Fruit fly (Drosophila melanogaster): ENCODE results near the gene Cpr78Ca.

Cpr78Ca gene

dm6 chr3L:21276296-21277257, 16.0 kb downstream of the Cpr78Ca start:
- TF ChIP-seq Sox14 (GFP tag; optimal IDR thresholded peaks at IDR 0.05) (peak; percentile 28), dac (GFP tag; optimal IDR thresholded peaks at IDR 0.05) (no peak), ss (GFP tag; optimal IDR thresholded peaks at IDR 0.05) (peak in 1 of 2 experiments; percentile 50), net (GFP tag; optimal IDR thresholded peaks at IDR 0.05) (no peak), Ets96B (tag; optimal IDR thresholded peaks at IDR 0.05) (no peak), OdsH (GFP tag; optimal IDR thresholded peaks at IDR 0.05) (peak; percentile 7), CG3919 (GFP tag; optimal IDR thresholded peaks at IDR 0.05) (peak; percentile 23), CG3032 (tag; optimal IDR thresholded peaks at IDR 0.05) (peak; percentile 10), Blimp-1 (GFP tag; optimal IDR thresholded peaks at IDR 0.05) (no peak), dsx (GFP tag; optimal IDR thresholded peaks at IDR 0.05; ENCODE audit: poor library complexity, severe bottlenecking) (peak; percentile 20), CG10669 (GFP tag; optimal IDR thresholded peaks at IDR 0.05) (no peak), CG4318 (GFP tag; optimal IDR thresholded peaks at IDR 0.05) (no peak), Gug (GFP tag; IDR thresholded peaks at IDR 0.05) (no peak), CG10631 (GFP tag; optimal IDR thresholded peaks at IDR 0.05) (peak; percentile 43), fkh (GFP tag; optimal IDR thresholded peaks at IDR 0.05) (peak; percentile 81), Hr39 (GFP tag; optimal IDR thresholded peaks at IDR 0.05) (peak; percentile 62), fd85E (GFP tag; optimal IDR thresholded peaks at IDR 0.05) (no peak), pdm3 (GFP tag; optimal IDR thresholded peaks at IDR 0.05) (peak; percentile 45), Met (GFP tag; optimal IDR thresholded peaks at IDR 0.05) (peak; percentile 63), CG11294 (GFP tag; IDR thresholded peaks at IDR 0.05) (no peak), Sox15 (GFP tag; optimal IDR thresholded peaks at IDR 0.05) (peak; percentile 6), CG6276 (GFP tag; optimal IDR thresholded peaks at IDR 0.05) (no peak), Sox102F (GFP tag; optimal IDR thresholded peaks at IDR 0.05) (peak; percentile 41), achi (GFP tag; optimal IDR thresholded peaks at IDR 0.05) (peak; percentile 28), CG7368 (GFP tag; optimal IDR thresholded peaks at IDR 0.05) (no peak), CG34406 (GFP tag; optimal IDR thresholded peaks at IDR 0.05) (peak; percentile 13), Eip78C (GFP tag) (peak; percentile 95), CG6808 (GFP tag; optimal IDR thresholded peaks at IDR 0.05) (peak; percentile 34), Ets21C (GFP tag; optimal IDR thresholded peaks at IDR 0.05) (peak; percentile 48), cyc (GFP tag; optimal IDR thresholded peaks at IDR 0.05) (peak; percentile 54), svp (GFP tag) (peak; percentile 83), topi (GFP tag; optimal IDR thresholded peaks at IDR 0.05) (peak; percentile 53), CG11902 (GFP tag; optimal IDR thresholded peaks at IDR 0.05) (peak; percentile 1), lz (GFP tag; optimal IDR thresholded peaks at IDR 0.05) (peak; percentile 51), Hr38 (GFP tag; optimal IDR thresholded peaks at IDR 0.05) (no peak), acj6 (GFP tag; optimal IDR thresholded peaks at IDR 0.05) (peak; percentile 49), CG6792 (GFP tag; optimal IDR thresholded peaks at IDR 0.05) (peak; percentile 5), CG6163 (GFP tag; IDR thresholded peaks at IDR 0.05) (0 out of 3 replicates have a peak, but pooled peaks have one; percentile 18), CG15336 (GFP tag; IDR thresholded peaks at IDR 0.05) (no peak), CG8632 (GFP tag; optimal IDR thresholded peaks at IDR 0.05) (peak; percentile 8), CG9139 (GFP tag; optimal IDR thresholded peaks at IDR 0.05) (no peak), CG1621 (tag; optimal IDR thresholded peaks at IDR 0.05) (no peak), salr (GFP tag; optimal IDR thresholded peaks at IDR 0.05) (no peak), Lpt (GFP tag; optimal IDR thresholded peaks at IDR 0.05) (no peak), Smox (GFP tag; optimal IDR thresholded peaks at IDR 0.05) (peak; percentile 49), eg (GFP tag; IDR thresholded peaks at IDR 0.05) (peak; percentile 42; the same call in 1 of the 3 replicates), Hr4 (GFP tag; optimal IDR thresholded peaks at IDR 0.05) (no peak), CG6854 (GFP tag; optimal IDR thresholded peaks at IDR 0.05) (no peak), esn (GFP tag; optimal IDR thresholded peaks at IDR 0.05) (peak; percentile 68), CG8319 (GFP tag; optimal IDR thresholded peaks at IDR 0.05) (no peak)

Data from whole organism, prepupa.